Fruit fly (Drosophila melanogaster) whole organism, wandering third instar larva: ENCODE data around the gene CG16995.

Experiments used
- HLH106 ChIP-seq: fragments of 200-800 bp; optimal IDR thresholded peaks from 3 replicates; lab custom pipeline; 2019; ENCODE audit warnings: missing biosample characterization, mild to moderate bottlenecking, missing genetic modification characterization, moderate library complexity
- foxo ChIP-seq, 2 experiments: fragments of 200-800 bp; sonication (Bioruptor generic); optimal IDR thresholded peaks; 2 replicates in 1 of 2; 3 replicates in 1 of 2; lab custom pipeline; 2016 to 2017; ENCODE audit warnings: missing biosample characterization in 2 of 2, missing genetic modification characterization in 2 of 2
- lola ChIP-seq: fragments of >200 bp; optimal IDR thresholded peaks from 2 replicates; lab custom pipeline; 2017; ENCODE audit warnings: missing biosample characterization, missing genetic modification characterization
- pan ChIP-seq: fragments of >200 bp; optimal IDR thresholded peaks from 2 replicates; lab custom pipeline; 2017

dm6 chr2L:2314165-2314564, 6.4 kb downstream of the CG16995 start:
- TF ChIP-seq pan (lab: Kevin White, UChicago) = no peak
- no peak for TF ChIP-seq HLH106 (tag; lab: Kevin White, UChicago)
- TF ChIP-seq foxo (GFP tag; optimal IDR thresholded peaks at IDR 0.05; lab: Kevin White, UChicago) = no peak
- no peak for TF ChIP-seq lola
